Worm (Caenorhabditis elegans): ENCODE results near the gene T10D4.6.

The T10D4.6 gene

DNA sequence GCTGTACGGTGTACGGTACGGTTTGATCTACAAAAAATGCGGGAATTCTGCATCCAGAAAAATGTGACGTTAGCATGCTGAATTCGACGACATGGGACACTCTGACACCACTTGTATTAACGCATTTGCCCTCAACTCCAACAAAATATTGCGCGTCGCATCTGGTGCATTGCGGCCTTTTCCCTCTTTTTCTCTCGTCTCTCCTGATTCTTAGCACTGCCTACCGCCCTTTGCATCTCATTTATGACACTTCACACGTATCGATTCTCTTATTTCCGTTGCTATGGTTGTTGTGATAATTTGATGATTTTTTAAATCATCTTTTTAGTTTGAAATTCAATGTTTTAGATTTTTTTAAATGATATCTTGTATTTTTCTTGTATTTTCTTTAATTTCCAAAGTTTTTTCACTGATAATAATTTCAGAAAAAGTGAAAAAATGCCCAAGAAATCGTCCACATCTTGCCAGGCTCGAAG, at the start of gene T10D4.6:
Gene T10D4.6 (plus strand): TSS at position 426 of the 476 bp plus-strand sequence.
- TF ChIP-seq ceh-6 (GFP tag; optimal IDR thresholded peaks at IDR 0.05) (no peak), ceh-48 (tag; optimal IDR thresholded peaks at IDR 0.05) (peak; percentile 71), ceh-34 (tag; optimal IDR thresholded peaks at IDR 0.05) (peak; percentile 40), ceh-31 (tag; optimal IDR thresholded peaks at IDR 0.05) (peak; percentile 27), unc-42 (tag; optimal IDR thresholded peaks at IDR 0.05) (peak; percentile 34), tbx-2 (tag; optimal IDR thresholded peaks at IDR 0.05) (peak; percentile 70), ceh-14 (tag; optimal IDR thresholded peaks at IDR 0.05) (no peak), ceh-2 (tag; optimal IDR thresholded peaks at IDR 0.05) (peak; percentile 0), nfya-1 (tag; optimal IDR thresholded peaks at IDR 0.05) (peak; percentile 42), syd-9 (tag; optimal IDR thresholded peaks at IDR 0.05) (no peak), hlh-15 (tag; optimal IDR thresholded peaks at IDR 0.05) (no peak)

- no peak for TF ChIP-seq sdc-2 (tag; optimal IDR thresholded peaks at IDR 0.05)
- peak; percentile 39 for TF ChIP-seq ceh-48 (tag; optimal IDR thresholded peaks at IDR 0.05)
- TF ChIP-seq zip-5 (tag; optimal IDR thresholded peaks at IDR 0.05), result no peak
Observed at ce11 chrII:3070182-3070581, 49.0 kb upstream of the T10D4.6 start.

- TF ChIP-seq elt-2 (tag; optimal IDR thresholded peaks at IDR 0.05) (no peak), sdc-2 (tag; optimal IDR thresholded peaks at IDR 0.05) (no peak), C08G9.2 (tag; optimal IDR thresholded peaks at IDR 0.05) (no peak), ama-1 (optimal IDR thresholded peaks at IDR 0.05) (no peak), madf-2 (tag; optimal IDR thresholded peaks at IDR 0.05) (no peak), F13H6.1 (tag; optimal IDR thresholded peaks at IDR 0.05) (no peak), zip-5 (tag; optimal IDR thresholded peaks at IDR 0.05) (no peak), ceh-18 (tag; optimal IDR thresholded peaks at IDR 0.05) (no peak), sox-4 (tag; optimal IDR thresholded peaks at IDR 0.05) (no peak), syd-9 (tag; optimal IDR thresholded peaks at IDR 0.05) (no peak)
Observed at ce11 chrII:3071012-3071749, 48.0 kb upstream of the T10D4.6 start, which contains the start of gene Y25C1A.7. TSS of gene Y25C1A.7 (minus strand) at chrII:3071062.

DNA sequence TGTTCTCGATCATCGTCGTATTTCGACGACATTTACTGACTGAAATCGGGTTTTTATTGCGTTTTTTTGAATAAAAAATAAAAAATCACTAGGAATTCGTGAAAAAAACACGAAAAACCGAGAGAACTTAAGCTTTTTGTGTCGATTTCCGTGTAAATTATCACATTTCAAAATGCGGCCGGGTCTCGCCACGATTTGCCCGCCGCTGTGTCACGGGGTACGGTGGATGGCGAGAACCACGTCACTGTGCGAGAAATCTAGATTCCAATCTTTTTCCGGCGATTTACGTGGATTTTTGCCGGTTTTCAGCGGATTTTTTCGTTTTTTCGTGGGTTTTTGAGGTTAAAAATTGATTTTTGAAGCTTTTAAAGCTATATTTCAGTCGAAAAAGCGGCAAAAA, 42.2 kb upstream of the T10D4.6 start, which contains the start of gene Y25C1A.8:
Gene Y25C1A.8 (minus strand): TSS at position 45 of the 400 bp plus-strand sequence.
- no peak for TF ChIP-seq pqm-1 (tag; optimal IDR thresholded peaks at IDR 0.05)
- no peak for TF ChIP-seq odd-2 (tag; optimal IDR thresholded peaks at IDR 0.05)
- peak; percentile 49 for TF ChIP-seq ceh-18 (tag; optimal IDR thresholded peaks at IDR 0.05)
- peak; percentile 34 for TF ChIP-seq ceh-2 (tag; optimal IDR thresholded peaks at IDR 0.05)
- TF ChIP-seq elt-2 (tag; optimal IDR thresholded peaks at IDR 0.05), result peak; percentile 69
- TF ChIP-seq ceh-45 (GFP tag; IDR thresholded peaks at IDR 0.05), result no peak
- TF ChIP-seq Y22D7AL.16 (tag; optimal IDR thresholded peaks at IDR 0.05), result no peak
- no peak for TF ChIP-seq lin-11 (tag; optimal IDR thresholded peaks at IDR 0.05)
- no peak for TF ChIP-seq zip-5 (tag; optimal IDR thresholded peaks at IDR 0.05)
- no peak for TF ChIP-seq K09A11.1 (tag; optimal IDR thresholded peaks at IDR 0.05; ENCODE audit: insufficient read depth)
- TF ChIP-seq ceh-19 (GFP tag; optimal IDR thresholded peaks at IDR 0.05), result peak; percentile 42
- TF ChIP-seq ceh-30 (tag; optimal IDR thresholded peaks at IDR 0.05), result no peak
- no peak for TF ChIP-seq pros-1 (tag; optimal IDR thresholded peaks at IDR 0.05)
- no peak for TF ChIP-seq ceh-48 (tag; optimal IDR thresholded peaks at IDR 0.05)
- no peak for TF ChIP-seq lim-6 (tag; optimal IDR thresholded peaks at IDR 0.05)
- peak; percentile 38 for TF ChIP-seq ceh-14 (tag; optimal IDR thresholded peaks at IDR 0.05)
- TF ChIP-seq F13H6.1 (tag; optimal IDR thresholded peaks at IDR 0.05), result no peak
- peak; percentile 41 for TF ChIP-seq T23F11.4 (GFP tag; optimal IDR thresholded peaks at IDR 0.05)
- TF ChIP-seq ttx-3 (tag; optimal IDR thresholded peaks at IDR 0.05), result no peak
- TF ChIP-seq pax-1 (tag; optimal IDR thresholded peaks at IDR 0.05), result no peak
- TF ChIP-seq fax-1 (tag; optimal IDR thresholded peaks at IDR 0.05), result no peak
- no peak for TF ChIP-seq gmeb-2 (tag; optimal IDR thresholded peaks at IDR 0.05)
- TF ChIP-seq hlh-8 (tag; optimal IDR thresholded peaks at IDR 0.05), result no peak
- TF ChIP-seq ref-2 (tag; optimal IDR thresholded peaks at IDR 0.05), result no peak
- no peak for TF ChIP-seq npax-4 (tag; optimal IDR thresholded peaks at IDR 0.05)
- TF ChIP-seq ztf-16 (tag; optimal IDR thresholded peaks at IDR 0.05), result no peak
- peak; percentile 15 for TF ChIP-seq unc-86 (tag; optimal IDR thresholded peaks at IDR 0.05)
- TF ChIP-seq K02D7.2 (tag; optimal IDR thresholded peaks at IDR 0.05), result no peak
- no peak for TF ChIP-seq dmd-4 (tag; optimal IDR thresholded peaks at IDR 0.05; ENCODE audit: borderline replicate concordance)
- TF ChIP-seq dve-1 (tag; optimal IDR thresholded peaks at IDR 0.05), result no peak
- peak; percentile 26 for TF ChIP-seq pha-2 (tag; optimal IDR thresholded peaks at IDR 0.05)
- TF ChIP-seq fkh-6 (tag; optimal IDR thresholded peaks at IDR 0.05), result no peak
- TF ChIP-seq tbx-2 (tag; optimal IDR thresholded peaks at IDR 0.05), result peak; percentile 63
- TF ChIP-seq ceh-31 (tag; optimal IDR thresholded peaks at IDR 0.05), result peak; percentile 79
- TF ChIP-seq hlh-15 (tag; optimal IDR thresholded peaks at IDR 0.05), result no peak
